Fruit fly (Drosophila melanogaster): ENCODE measurements around the gene Pglym78.
A peak's percentile ranks its signal among the peaks of the same experiment; 100 is the strongest.

Gene Pglym78

dm6 chr3R:29157418-29158398 lies 9.7 kb downstream of the Pglym78 start, which contains the start of gene rdog (continued):
- TF ChIP-seq ss (GFP tag; optimal IDR thresholded peaks at IDR 0.05) (peak in 1 of 2 experiments; percentile 85), CG8632 (GFP tag; optimal IDR thresholded peaks at IDR 0.05) (peak; percentile 81), Blimp-1 (GFP tag; optimal IDR thresholded peaks at IDR 0.05) (peak; percentile 64), spab (GFP tag; optimal IDR thresholded peaks at IDR 0.05) (peak; percentile 73), dac (GFP tag; optimal IDR thresholded peaks at IDR 0.05) (peak; percentile 56), CG11762 (GFP tag; optimal IDR thresholded peaks at IDR 0.05; ENCODE audit: insufficient read depth) (peak; percentile 74), Eip78C (GFP tag) (peak; percentile 98), dsx (GFP tag; optimal IDR thresholded peaks at IDR 0.05; ENCODE audit: poor library complexity, severe bottlenecking) (peak; percentile 61), svp (GFP tag) (peak; percentile 75), CG3032 (tag; optimal IDR thresholded peaks at IDR 0.05) (peak; percentile 59)

- no peak for TF ChIP-seq CG1621 (tag; optimal IDR thresholded peaks at IDR 0.05)
- peak; percentile 92 for TF ChIP-seq svp (GFP tag)
- no peak for TF ChIP-seq CG16779 (tag; optimal IDR thresholded peaks at IDR 0.05)
Observed at dm6 chr3R:29158721-29159120, 10.7 kb downstream of the Pglym78 start.

- TF ChIP-seq svp (GFP tag) (peak; percentile 58), esn (GFP tag; optimal IDR thresholded peaks at IDR 0.05) (no peak), pdm3 (GFP tag; optimal IDR thresholded peaks at IDR 0.05) (no peak)
Observed at dm6 chr3R:29159620-29160019, 11.6 kb downstream of the Pglym78 start.

- no peak for TF ChIP-seq Lpt (GFP tag; optimal IDR thresholded peaks at IDR 0.05)
- no peak for TF ChIP-seq CG15336 (GFP tag; IDR thresholded peaks at IDR 0.05)
- TF ChIP-seq Met (GFP tag; optimal IDR thresholded peaks at IDR 0.05) = peak; percentile 62
- peak; percentile 28 for TF ChIP-seq CG6792 (GFP tag; optimal IDR thresholded peaks at IDR 0.05)
- TF ChIP-seq vri (GFP tag; optimal IDR thresholded peaks at IDR 0.05) = peak; percentile 68
- TF ChIP-seq Gug (GFP tag; IDR thresholded peaks at IDR 0.05) = no peak
- no peak for TF ChIP-seq CG7368 (GFP tag; optimal IDR thresholded peaks at IDR 0.05)
- peak; percentile 81 for TF ChIP-seq svp (GFP tag)
- TF ChIP-seq pdm3 (GFP tag; optimal IDR thresholded peaks at IDR 0.05) = no peak
- TF ChIP-seq CG6276 (GFP tag; optimal IDR thresholded peaks at IDR 0.05) = no peak
- TF ChIP-seq CG3032 (tag; optimal IDR thresholded peaks at IDR 0.05) = no peak
- TF ChIP-seq spab (GFP tag; optimal IDR thresholded peaks at IDR 0.05) = no peak
- no peak for TF ChIP-seq OdsH (GFP tag; optimal IDR thresholded peaks at IDR 0.05)
- TF ChIP-seq CG4318 (GFP tag; optimal IDR thresholded peaks at IDR 0.05) = no peak
- peak; percentile 61 for TF ChIP-seq Sox102F (GFP tag; optimal IDR thresholded peaks at IDR 0.05)
- TF ChIP-seq salr (GFP tag; optimal IDR thresholded peaks at IDR 0.05) = no peak
- TF ChIP-seq CG34406 (GFP tag; optimal IDR thresholded peaks at IDR 0.05) = peak; percentile 18
- peak; percentile 22 for TF ChIP-seq Sox14 (GFP tag; optimal IDR thresholded peaks at IDR 0.05)
- no peak for TF ChIP-seq CG9139 (GFP tag; optimal IDR thresholded peaks at IDR 0.05)
- TF ChIP-seq CG1621 (tag; optimal IDR thresholded peaks at IDR 0.05) = no peak
- TF ChIP-seq Hr39 (GFP tag; optimal IDR thresholded peaks at IDR 0.05) = peak; percentile 34
- peak; percentile 28 for TF ChIP-seq Ets21C (GFP tag; optimal IDR thresholded peaks at IDR 0.05)
- TF ChIP-seq Smox (GFP tag; optimal IDR thresholded peaks at IDR 0.05) = peak; percentile 61
- peak; percentile 37 for TF ChIP-seq CG31627 (GFP tag; optimal IDR thresholded peaks at IDR 0.05)
- no peak for TF ChIP-seq CG32006 (GFP tag; optimal IDR thresholded peaks at IDR 0.05)
- TF ChIP-seq lz (GFP tag; optimal IDR thresholded peaks at IDR 0.05) = peak; percentile 47
- no peak for TF ChIP-seq CG11294 (GFP tag; IDR thresholded peaks at IDR 0.05)
- no peak for TF ChIP-seq CG10669 (GFP tag; optimal IDR thresholded peaks at IDR 0.05)
- TF ChIP-seq Eip75B (GFP tag; optimal IDR thresholded peaks at IDR 0.05) = peak; percentile 11
- no peak for TF ChIP-seq dsx (GFP tag; optimal IDR thresholded peaks at IDR 0.05; ENCODE audit: poor library complexity, severe bottlenecking)
- no peak for TF ChIP-seq cyc (GFP tag; optimal IDR thresholded peaks at IDR 0.05)
- no peak for TF ChIP-seq ss (GFP tag; optimal IDR thresholded peaks at IDR 0.05)
- TF ChIP-seq fd59A (GFP tag; optimal IDR thresholded peaks at IDR 0.05) = no peak
- peak; percentile 21; the same call in 1 of the 3 replicates for TF ChIP-seq CG6163 (GFP tag; IDR thresholded peaks at IDR 0.05)
Observed at dm6 chr3R:29164930-29165693, 17.1 kb downstream of the Pglym78 start, which contains the start of gene CG11898. CG11898 (plus strand) TSS chr3R:29165643.
